Worm (Caenorhabditis elegans) whole organism, late embryonic: ENCODE data around the gene nhr-183.

Source experiments
- C08G9.2 ChIP-seq: sonication (generic microtip); optimal IDR thresholded peaks from 2 replicates; lab custom pipeline; 2016; ENCODE audit warnings: mild to moderate bottlenecking, missing genetic modification characterization, moderate library complexity, missing compliant biosample characterization
- K02D7.2 ChIP-seq: sonication (generic microtip); optimal IDR thresholded peaks from 2 replicates; lab custom pipeline; 2017; ENCODE audit warnings: mild to moderate bottlenecking, missing genetic modification characterization, missing compliant biosample characterization
- K09A11.1 ChIP-seq: sonication (generic microtip); optimal IDR thresholded peaks from 2 replicates; lab custom pipeline; 2017; ENCODE audit warnings: antibody characterized with exemption, mild to moderate bottlenecking, missing genetic modification characterization, missing compliant biosample characterization; ENCODE audit not compliant: insufficient read depth
- ahr-1 ChIP-seq: sonication (generic microtip); optimal IDR thresholded peaks from 2 replicates; lab custom pipeline; 2016; ENCODE audit warnings: missing genetic modification characterization, missing compliant biosample characterization
- ama-1 ChIP-seq: fragments of 150-350 bp; optimal IDR thresholded peaks from 2 replicates; lab custom pipeline; 2014
- ceh-14 ChIP-seq: sonication (generic microtip); optimal IDR thresholded peaks from 2 replicates; lab custom pipeline; 2016; ENCODE audit warnings: missing genotype, missing genetic modification characterization, missing compliant biosample characterization
- ceh-18 ChIP-seq: sonication (generic microtip); optimal IDR thresholded peaks from 2 replicates; lab custom pipeline; 2016; ENCODE audit warnings: missing genetic modification characterization, missing compliant biosample characterization
- ceh-19 ChIP-seq: fragments of 200-800 bp; sonication (Bioruptor generic); optimal IDR thresholded peaks from 2 replicates; lab custom pipeline; 2018; ENCODE audit warnings: mild to moderate bottlenecking, missing genetic modification characterization, missing compliant biosample characterization
- ceh-31 ChIP-seq: sonication (generic microtip); optimal IDR thresholded peaks from 2 replicates; lab custom pipeline; 2016; ENCODE audit warnings: missing genetic modification characterization, missing compliant biosample characterization
- ceh-34 ChIP-seq: sonication (generic microtip); optimal IDR thresholded peaks from 2 replicates; lab custom pipeline; 2016; ENCODE audit warnings: mild to moderate bottlenecking, missing genetic modification characterization, missing compliant biosample characterization
- ceh-45 ChIP-seq: fragments of 200-800 bp; sonication (Bioruptor generic); IDR thresholded peaks from 2 replicates; pipeline ENCODE4 v1.3.6; 2022; ENCODE audit warnings: missing genetic modification reagents, missing genetic modification characterization, missing compliant biosample characterization
- ceh-48 ChIP-seq: sonication (generic microtip); optimal IDR thresholded peaks from 2 replicates; lab custom pipeline; 2016; ENCODE audit warnings: missing genetic modification characterization, inconsistent platforms, missing compliant biosample characterization
- dmd-4 ChIP-seq: sonication (generic microtip); optimal IDR thresholded peaks from 2 replicates; lab custom pipeline; 2016; ENCODE audit warnings: borderline replicate concordance, missing genetic modification characterization, missing compliant biosample characterization
- elt-4 ChIP-seq: sonication (generic microtip); optimal IDR thresholded peaks from 2 replicates; lab custom pipeline; 2016; ENCODE audit warnings: missing genetic modification characterization, missing compliant biosample characterization
- eyg-1 ChIP-seq: sonication (generic microtip); optimal IDR thresholded peaks from 2 replicates; lab custom pipeline; 2016; ENCODE audit warnings: missing genotype, missing genetic modification characterization, missing compliant biosample characterization
- fkh-10 ChIP-seq: fragments of 150-350 bp; optimal IDR thresholded peaks from 2 replicates; lab custom pipeline; 2014; ENCODE audit warnings: missing biosample characterization, missing genetic modification reagents, missing genetic modification characterization
- fkh-6 ChIP-seq: sonication (generic microtip); optimal IDR thresholded peaks from 2 replicates; lab custom pipeline; 2016; ENCODE audit warnings: missing genetic modification characterization, missing compliant biosample characterization
- gmeb-2 ChIP-seq: sonication (generic microtip); optimal IDR thresholded peaks from 2 replicates; lab custom pipeline; 2016; ENCODE audit warnings: missing genetic modification characterization, inconsistent platforms, missing compliant biosample characterization
- hlh-13 ChIP-seq: fragments of 200-800 bp; sonication (Bioruptor generic); optimal IDR thresholded peaks from 2 replicates; lab custom pipeline; 2018; ENCODE audit warnings: mild to moderate bottlenecking, missing genetic modification characterization, missing compliant biosample characterization
- hlh-15 ChIP-seq: sonication (generic microtip); optimal IDR thresholded peaks from 2 replicates; lab custom pipeline; 2016; ENCODE audit warnings: missing genetic modification characterization, missing compliant biosample characterization
- hlh-8 ChIP-seq: sonication (generic microtip); optimal IDR thresholded peaks from 2 replicates; lab custom pipeline; 2016; ENCODE audit warnings: missing genotype, missing genetic modification characterization, missing compliant biosample characterization
- lin-11 ChIP-seq: fragments of 200-800 bp; sonication (Bioruptor generic); optimal IDR thresholded peaks from 2 replicates; lab custom pipeline; 2018; ENCODE audit warnings: mild to moderate bottlenecking, missing genetic modification characterization, missing compliant biosample characterization
- madf-2 ChIP-seq: sonication (generic microtip); optimal IDR thresholded peaks from 2 replicates; lab custom pipeline; 2017; ENCODE audit warnings: missing genetic modification characterization, missing compliant biosample characterization
- mec-3 ChIP-seq: sonication (generic microtip); optimal IDR thresholded peaks from 2 replicates; lab custom pipeline; 2016; ENCODE audit warnings: borderline replicate concordance, missing genetic modification characterization, missing compliant biosample characterization
- nhr-232 ChIP-seq: sonication (generic microtip); optimal IDR thresholded peaks from 2 replicates; lab custom pipeline; 2016; ENCODE audit warnings: missing genetic modification characterization, missing compliant biosample characterization
- npax-4 ChIP-seq: sonication (generic microtip); optimal IDR thresholded peaks from 2 replicates; lab custom pipeline; 2016; ENCODE audit warnings: missing genetic modification characterization, missing compliant biosample characterization
- pag-3 ChIP-seq: sonication (generic microtip); optimal IDR thresholded peaks from 2 replicates; lab custom pipeline; 2016; ENCODE audit warnings: missing compliant biosample characterization, missing genetic modification characterization, borderline replicate concordance
- pat-9 ChIP-seq: fragments of 200-800 bp; sonication (Bioruptor generic); optimal IDR thresholded peaks from 2 replicates; lab custom pipeline; 2018; ENCODE audit warnings: mild to moderate bottlenecking, missing genetic modification characterization, moderate library complexity, missing compliant biosample characterization
- pax-1 ChIP-seq: fragments of 150-350 bp; optimal IDR thresholded peaks from 2 replicates; lab custom pipeline; 2014; ENCODE audit warnings: missing biosample characterization, missing genetic modification characterization
- pha-2 ChIP-seq: sonication (generic microtip); optimal IDR thresholded peaks from 2 replicates; lab custom pipeline; 2017; ENCODE audit warnings: mild to moderate bottlenecking, missing genetic modification characterization, missing compliant biosample characterization
- pros-1 ChIP-seq: fragments of 150-350 bp; optimal IDR thresholded peaks from 2 replicates; lab custom pipeline; 2014; ENCODE audit warnings: missing biosample characterization, missing genetic modification reagents, missing genetic modification characterization
- ref-2 ChIP-seq: sonication (generic microtip); optimal IDR thresholded peaks from 2 replicates; lab custom pipeline; 2016; ENCODE audit warnings: missing genetic modification characterization, missing compliant biosample characterization
- sox-2 ChIP-seq: fragments of 200-800 bp; sonication (Bioruptor generic); IDR thresholded peaks from 2 replicates; pipeline ENCODE4 v1.3.6; 2022; ENCODE audit warnings: missing genetic modification reagents, missing genetic modification characterization, missing compliant biosample characterization
- sox-4 ChIP-seq: sonication (generic microtip); optimal IDR thresholded peaks from 2 replicates; lab custom pipeline; 2017; ENCODE audit warnings: mild to moderate bottlenecking, missing genetic modification characterization, inconsistent platforms, missing compliant biosample characterization
- syd-9 ChIP-seq: sonication (generic microtip); optimal IDR thresholded peaks from 2 replicates; lab custom pipeline; 2016; ENCODE audit warnings: mild to moderate bottlenecking, missing genetic modification characterization, moderate library complexity, missing compliant biosample characterization
- unc-42 ChIP-seq: sonication (generic microtip); optimal IDR thresholded peaks from 2 replicates; lab custom pipeline; 2016; ENCODE audit warnings: missing genotype, missing genetic modification characterization, missing compliant biosample characterization

nhr-183 gene

ce11 chrV:2254553-2255124, 9.8 kb downstream of the nhr-183 start, which contains the start of gene str-253 (continued):
- TF ChIP-seq ceh-18 (tag; lab: Kevin White, UChicago) = no peak
- no peak for TF ChIP-seq hlh-8 (tag; lab: Kevin White, UChicago)
- TF ChIP-seq ceh-48 (tag; lab: Kevin White, UChicago) = no peak

DNA sequence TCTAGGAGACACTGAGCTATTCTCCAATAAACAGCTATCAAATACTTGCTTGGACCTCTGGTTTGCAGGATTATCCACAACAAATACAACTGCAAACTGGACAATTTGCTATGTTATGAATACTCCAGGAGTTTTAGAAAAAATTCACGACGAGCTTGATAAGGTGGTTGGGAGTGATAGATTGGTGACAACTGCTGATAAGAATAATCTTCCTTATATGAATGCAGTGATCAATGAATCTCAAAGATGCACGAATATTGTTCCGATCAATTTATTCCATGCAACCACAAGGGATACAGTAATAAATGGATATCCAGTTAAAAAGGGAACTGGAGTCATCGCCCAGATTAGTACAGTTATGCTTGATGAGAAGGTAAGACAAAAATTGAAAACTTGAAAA, 12.7 kb downstream of the nhr-183 start:
- no peak for TF ChIP-seq unc-42 (tag; lab: Kevin White, UChicago)
- no peak for TF ChIP-seq elt-4
- no peak for TF ChIP-seq ahr-1 (tag; lab: Kevin White, UChicago)
- TF ChIP-seq hlh-15 (tag; lab: Kevin White, UChicago) = no peak
- TF ChIP-seq dmd-4 (tag; lab: Kevin White, UChicago) = no peak
- TF ChIP-seq K09A11.1 (tag; lab: Kevin White, UChicago) = no peak
- no peak for TF ChIP-seq C08G9.2
- no peak for TF ChIP-seq pat-9 (tag; lab: Kevin White, UChicago)

DNA sequence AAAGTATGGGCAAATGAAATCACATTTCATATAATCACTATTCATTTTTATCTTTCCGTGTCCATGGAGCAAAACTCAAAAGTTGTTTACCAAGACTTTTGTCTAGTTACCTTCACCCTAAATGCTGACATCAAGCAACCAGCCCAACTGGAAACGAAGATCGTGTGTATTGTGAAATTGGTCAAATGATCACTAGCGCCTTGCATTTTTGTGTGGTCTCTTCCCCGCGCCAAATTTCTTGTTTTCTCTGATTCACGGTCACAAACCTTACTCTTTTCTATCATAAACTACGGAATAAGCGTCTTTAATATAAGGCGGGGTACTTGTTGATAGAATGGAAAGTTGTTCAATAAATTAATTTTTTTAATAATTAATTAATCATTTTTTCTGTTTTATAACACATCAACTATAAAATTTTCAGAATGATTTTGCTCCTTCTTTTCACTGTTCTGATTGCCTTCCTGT, 14.3 kb downstream of the nhr-183 start, which contains the start of gene cyp-33C7:
Gene cyp-33C7 (plus strand): TSS at position 415 of the 465 bp plus-strand sequence.
- no peak for TF ChIP-seq elt-4
- no peak for TF ChIP-seq pag-3 (tag; lab: Kevin White, UChicago)
- no peak for TF ChIP-seq ceh-34 (tag; lab: Kevin White, UChicago)
- TF ChIP-seq ahr-1 (tag; lab: Kevin White, UChicago) = no peak
- TF ChIP-seq sox-4 (tag; lab: Kevin White, UChicago) = no peak
- TF ChIP-seq ceh-18 (tag; lab: Kevin White, UChicago) = no peak
- TF ChIP-seq gmeb-2 (tag; lab: Kevin White, UChicago) = no peak
- TF ChIP-seq fkh-10 (GFP tag; lab: Kevin White, UChicago) = no peak
- no peak for TF ChIP-seq ceh-48 (tag; lab: Kevin White, UChicago)
- no peak for TF ChIP-seq sox-2
- no peak for TF ChIP-seq hlh-13 (GFP tag; lab: Kevin White, UChicago)
- TF ChIP-seq pros-1 (tag; lab: Kevin White, UChicago) = no peak
- TF ChIP-seq madf-2 = no peak
- no peak for TF ChIP-seq syd-9 (tag; lab: Kevin White, UChicago)
- TF ChIP-seq, all 69 proteins: peak for 0

ce11 chrV:2249310-2249709, 15.1 kb downstream of the nhr-183 start, which contains the start of gene cyp-33C6:
Gene cyp-33C6 (minus strand): TSS chrV:2249410.
- TF ChIP-seq syd-9 (tag; lab: Kevin White, UChicago) (no peak), K09A11.1 (tag; lab: Kevin White, UChicago) (no peak), ceh-19 (GFP tag; lab: Kevin White, UChicago) (no peak), ceh-48 (tag; lab: Kevin White, UChicago) (no peak), sox-2 (no peak), ceh-14 (tag; lab: Kevin White, UChicago) (no peak), lin-11 (no peak), ceh-31 (no peak)

DNA sequence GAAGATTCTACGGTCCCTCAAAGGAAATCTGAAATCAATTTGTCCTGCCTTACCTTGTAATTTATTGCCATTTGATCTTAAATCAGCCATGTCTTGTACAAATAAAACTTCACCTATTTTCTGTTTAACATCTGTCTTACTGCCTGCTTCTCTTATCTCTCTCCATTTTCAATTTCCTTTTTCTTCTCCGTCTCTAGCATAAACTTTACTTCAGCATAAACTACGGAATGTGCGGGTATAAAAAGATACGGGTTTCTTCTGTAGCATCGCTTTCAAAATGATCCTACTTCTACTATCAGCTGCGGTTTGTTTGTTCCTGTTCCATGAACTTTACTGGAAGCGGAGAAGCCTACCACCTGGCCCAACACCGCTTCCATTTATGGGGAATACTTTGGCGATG, 19.7 kb downstream of the nhr-183 start, which contains the start of gene cyp-33C5:
Gene cyp-33C5 (plus strand): TSS at position 254 of the 400 bp plus-strand sequence.
- TF ChIP-seq fkh-6 (tag; lab: Kevin White, UChicago) = no peak
- no peak for TF ChIP-seq ama-1
- no peak for TF ChIP-seq fkh-10 (GFP tag; lab: Kevin White, UChicago)
- no peak for TF ChIP-seq mec-3 (tag; lab: Kevin White, UChicago)
- no peak for TF ChIP-seq pha-2 (tag; lab: Kevin White, UChicago)
- TF ChIP-seq pag-3 (tag; lab: Kevin White, UChicago) = no peak
- TF ChIP-seq ceh-48 (tag; lab: Kevin White, UChicago) = no peak
- no peak for TF ChIP-seq K02D7.2
- TF ChIP-seq npax-4 = no peak
- no peak for TF ChIP-seq ceh-45 (GFP tag; lab: Robert Waterston, UW)
- no peak for TF ChIP-seq nhr-232 (tag; lab: Kevin White, UChicago)
- TF ChIP-seq eyg-1 (tag; lab: Kevin White, UChicago) = no peak
- no peak for TF ChIP-seq pax-1
- TF ChIP-seq ref-2 (tag; lab: Kevin White, UChicago) = no peak
- no peak for TF ChIP-seq ahr-1 (tag; lab: Kevin White, UChicago)
